Fruit fly (Drosophila melanogaster) whole organism, pupa: Measurements from ENCODE around the gene Sas-6.
A peak's percentile ranks its signal among the peaks of the same experiment; 100 is the strongest.

Experiments
- CG10348 ChIP-seq: fragments of 200-800 bp; sonication (Bioruptor generic); IDR thresholded peaks from 2 replicates; pipeline ENCODE4 v1.3.6; 2022; ENCODE audit warnings: missing biosample characterization, missing genetic modification characterization
- CG12605 ChIP-seq: fragments of 200-800 bp; sonication (Bioruptor generic); IDR thresholded peaks from 2 replicates; pipeline ENCODE4 v1.3.6; 2022; ENCODE audit warnings: missing biosample characterization, missing genetic modification characterization
- CG13204 ChIP-seq: fragments of 200-800 bp; sonication (Bioruptor generic); optimal IDR thresholded peaks from 2 replicates; lab custom pipeline; 2018; ENCODE audit warnings: missing biosample characterization, mild to moderate bottlenecking, missing genetic modification characterization, moderate library complexity
- CG14655 ChIP-seq: fragments of 200-800 bp; sonication (Bioruptor generic); optimal IDR thresholded peaks from 3 replicates; lab custom pipeline; 2017; ENCODE audit warnings: mild to moderate bottlenecking, missing biosample characterization, missing genetic modification reagents, missing genetic modification characterization
- CG15710 ChIP-seq: fragments of 200-800 bp; sonication (Bioruptor generic); optimal IDR thresholded peaks from 2 replicates; lab custom pipeline; 2018; ENCODE audit warnings: missing biosample characterization, mild to moderate bottlenecking, missing genetic modification characterization, moderate library complexity
- CG17806 ChIP-seq: fragments of 200-800 bp; sonication (Bioruptor generic); optimal IDR thresholded peaks from 2 replicates; lab custom pipeline; 2018; ENCODE audit warnings: missing biosample characterization, mild to moderate bottlenecking, missing genetic modification characterization, moderate library complexity
- CG32121 ChIP-seq: fragments of 200-800 bp; sonication (Bioruptor generic); IDR thresholded peaks from 2 replicates; pipeline ENCODE4 v1.3.6; 2022; ENCODE audit warnings: missing biosample characterization, missing genetic modification characterization
- CG34367 ChIP-seq: fragments of 200-800 bp; sonication (Bioruptor generic); optimal IDR thresholded peaks from 2 replicates; lab custom pipeline; 2018; ENCODE audit warnings: missing biosample characterization, mild to moderate bottlenecking, missing genetic modification characterization
- CG4496 ChIP-seq: fragments of 200-800 bp; sonication (Bioruptor generic); IDR thresholded peaks from 3 replicates; pipeline ENCODE4 v1.3.6; 2022; ENCODE audit warnings: missing biosample characterization, missing genetic modification characterization
- CG8159 ChIP-seq: fragments of 200-800 bp; sonication (Bioruptor generic); optimal IDR thresholded peaks from 3 replicates; lab custom pipeline; 2018; ENCODE audit warnings: missing biosample characterization, mild to moderate bottlenecking, missing genetic modification characterization, moderate library complexity
- CG8301 ChIP-seq: fragments of 200-800 bp; sonication (Bioruptor generic); optimal IDR thresholded peaks from 2 replicates; lab custom pipeline; 2018; ENCODE audit warnings: missing biosample characterization, mild to moderate bottlenecking, missing genetic modification characterization
- CG9948 ChIP-seq: fragments of 200-800 bp; sonication (Bioruptor generic); optimal IDR thresholded peaks from 2 replicates; lab custom pipeline; 2018; ENCODE audit warnings: missing biosample characterization, mild to moderate bottlenecking, missing genetic modification characterization, moderate library complexity
- D1 ChIP-seq: fragments of 200-800 bp; sonication (Bioruptor generic); optimal IDR thresholded peaks from 2 replicates; lab custom pipeline; 2018; ENCODE audit warnings: missing biosample characterization, mild to moderate bottlenecking, missing genetic modification characterization, moderate library complexity
- EcR ChIP-seq: fragments of 200-800 bp; sonication (Bioruptor generic); optimal IDR thresholded peaks from 3 replicates; lab custom pipeline; 2019; ENCODE audit warnings: missing biosample characterization, missing genetic modification characterization, mild to moderate bottlenecking, moderate library complexity, missing genetic modification reagents
- Ets98B ChIP-seq: fragments of 200-800 bp; sonication (Bioruptor generic); IDR thresholded peaks from 2 replicates; pipeline ENCODE4 v1.3.6; 2022; ENCODE audit warnings: missing biosample characterization, missing genetic modification characterization
- Pif1A ChIP-seq: fragments of 200-800 bp; sonication (Bioruptor generic); optimal IDR thresholded peaks from 3 replicates; lab custom pipeline; 2016; ENCODE audit warnings: missing biosample characterization, missing genetic modification characterization
- Pif1B ChIP-seq: fragments of 200-800 bp; sonication (Bioruptor generic); optimal IDR thresholded peaks from 3 replicates; lab custom pipeline; 2016; ENCODE audit warnings: missing biosample characterization, missing genetic modification characterization
- Snoo ChIP-seq: fragments of 200-800 bp; sonication (Bioruptor generic); optimal IDR thresholded peaks from 3 replicates; lab custom pipeline; 2017; ENCODE audit warnings: missing biosample characterization, mild to moderate bottlenecking, missing genetic modification characterization, inconsistent platforms
- fd96Ca ChIP-seq: fragments of 200-800 bp; sonication (Bioruptor generic); IDR thresholded peaks from 3 replicates; pipeline ENCODE4 v1.3.6; 2022; ENCODE audit warnings: missing biosample characterization, missing genetic modification characterization
- gl ChIP-seq: fragments of 200-800 bp; sonication (Bioruptor generic); optimal IDR thresholded peaks from 2 replicates; lab custom pipeline; 2018; ENCODE audit warnings: missing biosample characterization, mild to moderate bottlenecking, missing genetic modification characterization
- rn ChIP-seq: fragments of 200-800 bp; sonication (Bioruptor generic); IDR thresholded peaks from 2 replicates; pipeline ENCODE4 v1.3.6; 2022; ENCODE audit warnings: missing biosample characterization, missing genetic modification characterization

Sas-6 gene

DNA sequence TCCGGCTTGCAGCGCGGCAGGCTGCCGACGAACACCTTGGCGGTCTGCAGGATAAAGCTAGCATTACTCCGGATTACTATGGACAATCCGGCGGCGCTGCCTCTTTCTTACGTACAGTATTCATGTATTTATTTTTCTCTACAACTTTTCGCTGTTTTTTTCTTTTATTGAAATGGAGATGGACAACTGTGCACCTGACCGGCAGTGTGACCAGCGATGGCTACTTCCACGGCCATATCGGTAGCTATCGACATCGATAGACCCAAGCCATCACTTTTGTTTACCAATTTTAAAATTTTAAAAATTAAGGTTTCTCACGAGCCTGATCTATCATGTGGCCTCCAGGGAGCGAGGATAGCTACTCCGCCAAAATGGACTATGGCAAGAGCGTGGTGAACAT lies at the start of gene Sas-6, which contains the start of gene CG7903:
TSS of gene Sas-6 (plus strand) at position 323 of the 400 bp plus-strand sequence.
TSS of gene CG7903 (minus strand) at position 197 of the 400 bp plus-strand sequence.
- TF ChIP-seq rn (no peak), CG4496 (GFP tag; lab: Robert Waterston, UW) (peak; percentile 44; the same call in 1 of the 3 replicates)

DNA sequence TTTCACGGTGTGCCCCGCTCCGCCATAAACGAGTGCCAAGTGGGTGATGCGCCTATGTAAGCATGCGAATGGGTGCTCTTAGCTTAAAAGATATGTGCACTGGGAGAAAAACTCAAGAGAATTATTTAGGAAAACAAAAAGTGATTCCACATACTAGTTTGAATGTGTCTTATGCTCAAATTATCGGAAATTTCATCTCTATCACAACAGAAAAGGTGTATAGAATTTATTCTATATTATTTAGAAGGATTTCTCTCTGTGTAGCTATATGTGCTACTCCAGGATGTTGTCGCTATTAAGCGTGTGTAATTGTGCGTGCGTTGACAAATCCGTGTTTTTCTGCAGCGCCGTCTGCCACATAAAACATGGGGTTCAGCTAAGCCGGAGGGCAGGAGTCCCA lies 35.8 kb upstream of the Sas-6 start:
- no peak for TF ChIP-seq CG13204
- TF ChIP-seq EcR (GFP tag; lab: Kevin White, UChicago) = no peak
- no peak for TF ChIP-seq Pif1A (GFP tag; lab: Kevin White, UChicago)
- TF ChIP-seq Pif1B (GFP tag; lab: Kevin White, UChicago) = no peak
- TF ChIP-seq rn = no peak
- TF ChIP-seq CG8159 = peak; percentile 34
- no peak for TF ChIP-seq CG32121 (GFP tag; lab: Robert Waterston, UW)
- TF ChIP-seq CG12605 (GFP tag; lab: Robert Waterston, UW) = no peak
- peak; percentile 58; the same call in 2 of the 3 replicates for TF ChIP-seq CG4496 (GFP tag; lab: Robert Waterston, UW)
- TF ChIP-seq CG15710 (tag; lab: Kevin White, UChicago) = no peak
- peak; percentile 9 for TF ChIP-seq CG14655 (GFP tag; lab: Kevin White, UChicago)

dm6 chr3R:29963102-29963501 lies 32.1 kb upstream of the Sas-6 start:
- no peak for TF ChIP-seq CG15710 (tag; lab: Kevin White, UChicago)
- TF ChIP-seq CG34367 (tag; lab: Kevin White, UChicago) = no peak
- no peak for TF ChIP-seq Snoo (tag; lab: Kevin White, UChicago)
- no peak for TF ChIP-seq CG10348 (GFP tag; lab: Robert Waterston, UW)
- no peak for TF ChIP-seq CG4496 (GFP tag; lab: Robert Waterston, UW)

dm6 chr3R:29969347-29969746 lies 25.8 kb upstream of the Sas-6 start, which contains the start of gene TkR99D:
Gene TkR99D, minus strand, starts transcription at chr3R:29969447.
- TF ChIP-seq CG17806 (tag; lab: Kevin White, UChicago) = no peak

dm6 chr3R:29978595-29978994 lies 16.6 kb upstream of the Sas-6 start:
- TF ChIP-seq CG34367 (tag; lab: Kevin White, UChicago) (peak; percentile 5), EcR (GFP tag; lab: Kevin White, UChicago) (no peak), CG15710 (tag; lab: Kevin White, UChicago) (peak; percentile 33), CG10348 (GFP tag; lab: Robert Waterston, UW) (no peak), Ets98B (no peak), gl (tag; lab: Kevin White, UChicago) (no peak), Pif1B (GFP tag; lab: Kevin White, UChicago) (no peak), Snoo (tag; lab: Kevin White, UChicago) (no peak), CG8301 (no peak), CG32121 (GFP tag; lab: Robert Waterston, UW) (no peak), CG8159 (peak; percentile 41), CG9948 (tag; lab: Kevin White, UChicago) (no peak), Pif1A (GFP tag; lab: Kevin White, UChicago) (peak; percentile 19), CG13204 (no peak), D1 (tag; lab: Kevin White, UChicago) (no peak), CG12605 (GFP tag; lab: Robert Waterston, UW) (no peak), fd96Ca (GFP tag; lab: Robert Waterston, UW) (no peak), rn (no peak), CG14655 (GFP tag; lab: Kevin White, UChicago) (peak; percentile 14), CG17806 (tag; lab: Kevin White, UChicago) (no peak), CG4496 (GFP tag; lab: Robert Waterston, UW) (no peak)

DNA sequence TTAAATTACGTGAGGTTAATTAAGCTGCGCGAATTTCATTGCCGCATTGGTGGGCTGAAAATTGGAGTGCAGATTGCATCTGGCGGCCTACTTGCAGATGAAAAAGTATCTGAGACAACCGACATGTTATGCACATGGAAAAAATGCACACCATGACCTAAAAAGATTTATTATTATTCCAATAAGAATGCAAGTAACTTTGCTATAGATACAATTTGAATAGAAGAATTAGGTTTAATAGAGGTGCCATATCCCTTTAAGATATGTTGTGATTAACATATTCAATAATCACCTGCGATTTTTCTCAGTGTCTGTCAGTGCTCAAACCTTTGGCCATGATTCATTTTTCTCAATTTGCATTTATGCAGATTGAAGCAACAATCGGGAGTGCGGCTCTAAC lies 13.7 kb upstream of the Sas-6 start:
- TF ChIP-seq Pif1A (GFP tag; lab: Kevin White, UChicago) (no peak), CG9948 (tag; lab: Kevin White, UChicago) (no peak), CG32121 (GFP tag; lab: Robert Waterston, UW) (peak; percentile 8; the same call in 1 of the 2 replicates), rn (no peak), CG17806 (tag; lab: Kevin White, UChicago) (peak; percentile 3), EcR (GFP tag; lab: Kevin White, UChicago) (no peak), Snoo (tag; lab: Kevin White, UChicago) (no peak), CG8301 (peak; percentile 57), CG14655 (GFP tag; lab: Kevin White, UChicago) (peak; percentile 40), CG10348 (GFP tag; lab: Robert Waterston, UW) (no peak), CG13204 (no peak), fd96Ca (GFP tag; lab: Robert Waterston, UW) (no peak), CG4496 (GFP tag; lab: Robert Waterston, UW) (peak; percentile 72), gl (tag; lab: Kevin White, UChicago) (no peak), CG12605 (GFP tag; lab: Robert Waterston, UW) (peak; percentile 14; the same call in 1 of the 2 replicates), CG15710 (tag; lab: Kevin White, UChicago) (no peak), D1 (tag; lab: Kevin White, UChicago) (no peak), Pif1B (GFP tag; lab: Kevin White, UChicago) (no peak), CG8159 (peak; percentile 15), CG34367 (tag; lab: Kevin White, UChicago) (no peak), Ets98B (peak; percentile 23; the same call in 1 of the 2 replicates)
